Worm (Caenorhabditis elegans): ENCODE data around the gene pitr-5.

ce11 chrV:7153046-7153445 is 31.6 kb upstream of the pitr-5 start, which contains the start of gene fat-7:
- TF ChIP-seq snpc-4 (tag; optimal IDR thresholded peaks at IDR 0.05) (no peak), xbp-1 (tag; optimal IDR thresholded peaks at IDR 0.05) (no peak), nhr-28 (tag; optimal IDR thresholded peaks at IDR 0.05) (no peak), lin-39 (tag; optimal IDR thresholded peaks at IDR 0.05) (no peak), egl-27 (tag; optimal IDR thresholded peaks at IDR 0.05) (no peak)

Measured in whole organism, L1 larva.